Fruit fly (Drosophila melanogaster): ENCODE data around the gene Gld.

- no peak for TF ChIP-seq CG8301 (tag; optimal IDR thresholded peaks at IDR 0.05)
- TF ChIP-seq CG15710 (tag; optimal IDR thresholded peaks at IDR 0.05): no peak
- no peak for TF ChIP-seq Pif1B (GFP tag; optimal IDR thresholded peaks at IDR 0.05)
Measured at dm6 chr3R:7276782-7277181, 11.3 kb upstream of the Gld start.
